Worm (Caenorhabditis elegans): ENCODE measurements around the gene ZK813.4.
A peak's percentile ranks its signal among the peaks of the same experiment; 100 is the strongest.

DNA sequence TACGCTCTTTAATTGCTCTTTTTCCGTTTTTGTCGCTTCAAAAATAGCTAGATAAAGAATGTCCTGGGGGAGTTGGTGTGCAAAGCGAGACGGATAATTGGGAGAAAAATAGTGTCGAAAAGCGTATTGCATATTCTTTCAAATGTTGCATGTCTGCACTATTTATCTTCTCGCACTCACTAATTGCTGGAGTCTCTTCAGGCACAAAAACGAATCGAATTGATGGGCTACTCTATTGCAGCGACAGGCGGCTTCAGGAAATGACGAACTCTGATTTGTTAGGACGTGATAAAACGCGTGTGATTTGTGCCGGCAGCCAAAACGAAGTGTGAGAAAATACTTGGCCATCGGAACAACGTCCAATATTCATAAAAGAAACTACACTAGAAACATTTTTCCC, 10.4 kb upstream of the ZK813.4 start:
- TF ChIP-seq unc-62 (GFP tag; optimal IDR thresholded peaks at IDR 0.05), result peak; percentile 39
- no peak for TF ChIP-seq ces-1 (GFP tag; optimal IDR thresholded peaks at IDR 0.05)
- no peak for TF ChIP-seq elt-3 (tag; optimal IDR thresholded peaks at IDR 0.05)
- TF ChIP-seq nhr-28 (tag; optimal IDR thresholded peaks at IDR 0.05), result no peak
- no peak for TF ChIP-seq nhr-12 (tag; optimal IDR thresholded peaks at IDR 0.05)
- TF ChIP-seq sptf-1 (tag; optimal IDR thresholded peaks at IDR 0.05), result no peak
- no peak for TF ChIP-seq unc-39 (tag; optimal IDR thresholded peaks at IDR 0.05)
- no peak for TF ChIP-seq pha-4 (tag; optimal IDR thresholded peaks at IDR 0.05)
- TF ChIP-seq mep-1 (tag; optimal IDR thresholded peaks at IDR 0.05), result no peak
- TF ChIP-seq nhr-237 (tag; optimal IDR thresholded peaks at IDR 0.05), result no peak
